2 fruit fly cellular contexts compared by ENCODE assay signal in genomic region chr2L:5296672-5297288, dm6.
TF ChIP-seq lines count a peak whose summit lies in the region.

No protein-coding gene starts in this region.

TF ChIP-seq in whole organism, embryonic, 481 proteins besides CTCF, POLR2A, EP300 and RAD21 (continued from another document and continues in another):
- TF ChIP-seq CG17361 (GFP tag; IDR thresholded peaks at IDR 0.05; lab: Robert Waterston, UW) (peak; percentile 66), CG42726 (GFP tag; IDR thresholded peaks at IDR 0.05; lab: Robert Waterston, UW; ENCODE audit: partially characterized antibody) (0 out of 2 replicates have a peak, but pooled peaks have one; percentile 39), Ssrp (tag; optimal IDR thresholded peaks at IDR 0.05; lab: Kevin White, UChicago) (peak; percentile 42), Nf-YC (tag; optimal IDR thresholded peaks at IDR 0.05; lab: Kevin White, UChicago) (no peak), az2 (GFP tag; optimal IDR thresholded peaks at IDR 0.05; lab: Kevin White, UChicago) (peak; percentile 50), CG4707 (GFP tag; optimal IDR thresholded peaks at IDR 0.05; lab: Kevin White, UChicago) (peak; percentile 8), CG31441 (GFP tag; IDR thresholded peaks at IDR 0.05; lab: Robert Waterston, UW) (peak; percentile 55; the same call in 1 of the 2 replicates), gsb-n (tag; optimal IDR thresholded peaks at IDR 0.05; lab: Kevin White, UChicago) (peak; percentile 47), crol (GFP tag; IDR thresholded peaks at IDR 0.05; lab: Robert Waterston, UW) (peak; percentile 99), sc (optimal IDR thresholded peaks at IDR 0.05; lab: Kevin White, UChicago) (no peak), sc (GFP tag; optimal IDR thresholded peaks at IDR 0.05; lab: Kevin White, UChicago) (peak; percentile 33), unpg (GFP tag; optimal IDR thresholded peaks at IDR 0.05; lab: Kevin White, UChicago) (peak; percentile 11), CG10979 (tag; optimal IDR thresholded peaks at IDR 0.05; lab: Kevin White, UChicago) (peak; percentile 75), D (optimal IDR thresholded peaks at IDR 0.05; lab: Kevin White, UChicago) (no peak), D (GFP tag; optimal IDR thresholded peaks at IDR 0.05; lab: Kevin White, UChicago) (peak; percentile 43), CG15269 (tag; optimal IDR thresholded peaks at IDR 0.05; lab: Kevin White, UChicago) (no peak), Trl (optimal IDR thresholded peaks at IDR 0.05; lab: Kevin White, UChicago) (peak; percentile 45 to 74), Trl (GFP tag; optimal IDR thresholded peaks at IDR 0.05; lab: Kevin White, UChicago) (no peak), sug (tag; optimal IDR thresholded peaks at IDR 0.05; lab: Kevin White, UChicago) (peak; percentile 19), croc (GFP tag; conservative IDR thresholded peaks at IDR 0.05; lab: Robert Waterston, UW) (peak; percentile 23; the same call in 2 of the 3 replicates), zfh1 (GFP tag; IDR thresholded peaks at IDR 0.05; lab: Robert Waterston, UW) (peak; percentile 44; the same call in 1 of the 3 replicates), CG11504 (tag; optimal IDR thresholded peaks at IDR 0.05; lab: Kevin White, UChicago) (peak; percentile 29), CG1024 (GFP tag; IDR thresholded peaks at IDR 0.05; lab: Robert Waterston, UW) (no peak), CG10209 (GFP tag; optimal IDR thresholded peaks at IDR 0.05; lab: Kevin White, UChicago) (peak; percentile 10), CG15601 (tag; optimal IDR thresholded peaks at IDR 0.05; lab: Kevin White, UChicago) (peak; percentile 70), CG12071 (GFP tag; optimal IDR thresholded peaks at IDR 0.05; lab: Kevin White, UChicago) (no peak), CG6254 (GFP tag; optimal IDR thresholded peaks at IDR 0.05; lab: Kevin White, UChicago) (peak; percentile 18), kay (GFP tag; optimal IDR thresholded peaks at IDR 0.05; lab: Kevin White, UChicago) (peak; percentile 77), gt (GFP tag; IDR thresholded peaks at IDR 0.05; lab: Robert Waterston, UW) (no peak), CG18262 (tag; optimal IDR thresholded peaks at IDR 0.05; lab: Kevin White, UChicago) (peak; percentile 72), chinmo (GFP tag; IDR thresholded peaks at IDR 0.05; lab: Robert Waterston, UW; ENCODE audit: partially characterized antibody) (peak; percentile 85; the same call in 2 of the 4 replicates), CG4820 (GFP tag; optimal IDR thresholded peaks at IDR 0.05; lab: Kevin White, UChicago) (peak; percentile 38), CG9727 (GFP tag; optimal IDR thresholded peaks at IDR 0.05; lab: Kevin White, UChicago) (no peak), tgo (GFP tag; IDR thresholded peaks at IDR 0.05; lab: Robert Waterston, UW) (no peak), nmo (GFP tag; optimal IDR thresholded peaks at IDR 0.05; lab: Kevin White, UChicago) (peak; percentile 59), fd96Cb (tag; optimal IDR thresholded peaks at IDR 0.05; lab: Kevin White, UChicago) (peak; percentile 51), jigr1 (GFP tag; IDR thresholded peaks at IDR 0.05; lab: Robert Waterston, UW) (no peak), CG2202 (tag; optimal IDR thresholded peaks at IDR 0.05; lab: Kevin White, UChicago) (peak; percentile 42), ind (GFP tag; optimal IDR thresholded peaks at IDR 0.05; lab: Kevin White, UChicago) (no peak), CG8924 (tag; optimal IDR thresholded peaks at IDR 0.05; lab: Kevin White, UChicago) (peak; percentile 20), grau (tag; optimal IDR thresholded peaks at IDR 0.05; lab: Kevin White, UChicago) (peak; percentile 21), CG17829 (tag; optimal IDR thresholded peaks at IDR 0.05; lab: Kevin White, UChicago) (peak; percentile 16), Xrp1 (GFP tag; IDR thresholded peaks at IDR 0.05; lab: Robert Waterston, UW) (peak; percentile 36; the same call in 1 of the 2 replicates), ato (GFP tag; IDR thresholded peaks at IDR 0.05; lab: Robert Waterston, UW; ENCODE audit: partially characterized antibody) (0 out of 2 replicates have a peak, but pooled peaks have one; percentile 10), usp (GFP tag; optimal IDR thresholded peaks at IDR 0.05; lab: Kevin White, UChicago) (no peak), CG1602 (GFP tag; optimal IDR thresholded peaks at IDR 0.05; lab: Kevin White, UChicago) (peak; percentile 8), CG5180 (GFP tag; optimal IDR thresholded peaks at IDR 0.05; lab: Kevin White, UChicago) (peak; percentile 99), Mrtf (GFP tag; IDR thresholded peaks at IDR 0.05; lab: Robert Waterston, UW) (peak; percentile 30; the same call in 1 of the 3 replicates), CG7839 (tag; optimal IDR thresholded peaks at IDR 0.05; lab: Kevin White, UChicago) (peak; percentile 39), fd102C (GFP tag; optimal IDR thresholded peaks at IDR 0.05; lab: Kevin White, UChicago) (no peak), Adf1 (GFP tag; IDR thresholded peaks at IDR 0.05; lab: Robert Waterston, UW) (peak; percentile 14; the same call in 1 of the 2 replicates), da (GFP tag; optimal IDR thresholded peaks at IDR 0.05; lab: Kevin White, UChicago) (no peak), phol (tag; optimal IDR thresholded peaks at IDR 0.05; lab: Kevin White, UChicago) (peak; percentile 69), CG1603 (tag; optimal IDR thresholded peaks at IDR 0.05; lab: Kevin White, UChicago) (peak; percentile 14), bsh (GFP tag; optimal IDR thresholded peaks at IDR 0.05; lab: Kevin White, UChicago) (peak; percentile 76 to 87), lola (GFP tag; optimal IDR thresholded peaks at IDR 0.05; lab: Kevin White, UChicago) (peak in 1 of 3 experiments; percentile 61), gem (tag; optimal IDR thresholded peaks at IDR 0.05; lab: Kevin White, UChicago) (peak; percentile 57), CG17802 (tag; optimal IDR thresholded peaks at IDR 0.05; lab: Kevin White, UChicago) (peak; percentile 5), ATbp (GFP tag; optimal IDR thresholded peaks at IDR 0.05; lab: Kevin White, UChicago) (peak; percentile 18), CG32532 (GFP tag; IDR thresholded peaks at IDR 0.05; lab: Robert Waterston, UW) (0 out of 2 replicates have a peak, but pooled peaks have one; percentile 23), PHDP (tag; optimal IDR thresholded peaks at IDR 0.05; lab: Kevin White, UChicago) (peak; percentile 40), Bgb (GFP tag; IDR thresholded peaks at IDR 0.05; lab: Robert Waterston, UW; ENCODE audit: partially characterized antibody) (peak; percentile 26; the same call in 1 of the 2 replicates), CG6175 (GFP tag; IDR thresholded peaks at IDR 0.05; lab: Robert Waterston, UW) (peak; percentile 96)

TF ChIP-seq in whole organism, prepupa, 60 proteins besides CTCF, POLR2A, EP300 and RAD21 (continued from another document):
- TF ChIP-seq svp (GFP tag; lab: Kevin White, UChicago) (peak; percentile 48), CG34406 (GFP tag; optimal IDR thresholded peaks at IDR 0.05; lab: Kevin White, UChicago) (peak; percentile 76), dsx (GFP tag; optimal IDR thresholded peaks at IDR 0.05; lab: Kevin White, UChicago; ENCODE audit: poor library complexity, severe bottlenecking) (peak; percentile 89), CG15336 (GFP tag; IDR thresholded peaks at IDR 0.05; lab: Robert Waterston, UW) (peak; percentile 68), CG11902 (GFP tag; optimal IDR thresholded peaks at IDR 0.05; lab: Kevin White, UChicago) (peak; percentile 63), esn (GFP tag; optimal IDR thresholded peaks at IDR 0.05; lab: Kevin White, UChicago) (peak; percentile 72), CG4318 (GFP tag; optimal IDR thresholded peaks at IDR 0.05; lab: Kevin White, UChicago) (peak; percentile 45), Smox (GFP tag; optimal IDR thresholded peaks at IDR 0.05; lab: Kevin White, UChicago) (peak; percentile 63), Eip93F (GFP tag; optimal IDR thresholded peaks at IDR 0.05; lab: Kevin White, UChicago) (peak; percentile 52), topi (GFP tag; optimal IDR thresholded peaks at IDR 0.05; lab: Kevin White, UChicago) (peak; percentile 80), Hr39 (GFP tag; optimal IDR thresholded peaks at IDR 0.05; lab: Kevin White, UChicago) (peak; percentile 50), Blimp-1 (GFP tag; optimal IDR thresholded peaks at IDR 0.05; lab: Kevin White, UChicago) (no peak), pdm3 (GFP tag; optimal IDR thresholded peaks at IDR 0.05; lab: Kevin White, UChicago) (peak; percentile 72), CG32006 (GFP tag; optimal IDR thresholded peaks at IDR 0.05; lab: Kevin White, UChicago) (peak; percentile 83), Eip75B (GFP tag; optimal IDR thresholded peaks at IDR 0.05; lab: Kevin White, UChicago) (peak; percentile 59), CG31627 (GFP tag; optimal IDR thresholded peaks at IDR 0.05; lab: Kevin White, UChicago) (peak; percentile 63), CG11294 (GFP tag; IDR thresholded peaks at IDR 0.05; lab: Robert Waterston, UW) (no peak), acj6 (GFP tag; optimal IDR thresholded peaks at IDR 0.05; lab: Kevin White, UChicago) (peak; percentile 88), CG6854 (GFP tag; optimal IDR thresholded peaks at IDR 0.05; lab: Kevin White, UChicago) (no peak), cyc (GFP tag; optimal IDR thresholded peaks at IDR 0.05; lab: Kevin White, UChicago) (peak; percentile 50), Hr38 (GFP tag; optimal IDR thresholded peaks at IDR 0.05; lab: Kevin White, UChicago) (no peak), achi (GFP tag; optimal IDR thresholded peaks at IDR 0.05; lab: Kevin White, UChicago) (peak; percentile 83), Met (GFP tag; optimal IDR thresholded peaks at IDR 0.05; lab: Kevin White, UChicago) (peak; percentile 59), CG8119 (GFP tag; IDR thresholded peaks at IDR 0.05; lab: Robert Waterston, UW) (peak; percentile 75), CG8319 (GFP tag; optimal IDR thresholded peaks at IDR 0.05; lab: Kevin White, UChicago) (peak; percentile 70), fd59A (GFP tag; optimal IDR thresholded peaks at IDR 0.05; lab: Kevin White, UChicago) (peak; percentile 91), CG9139 (GFP tag; optimal IDR thresholded peaks at IDR 0.05; lab: Kevin White, UChicago) (peak; percentile 67), CG3032 (tag; optimal IDR thresholded peaks at IDR 0.05; lab: Kevin White, UChicago) (peak; percentile 93), fkh (GFP tag; optimal IDR thresholded peaks at IDR 0.05; lab: Kevin White, UChicago) (no peak), CG1621 (tag; optimal IDR thresholded peaks at IDR 0.05; lab: Kevin White, UChicago) (peak; percentile 87), OdsH (GFP tag; optimal IDR thresholded peaks at IDR 0.05; lab: Kevin White, UChicago) (peak; percentile 83), Ets21C (GFP tag; optimal IDR thresholded peaks at IDR 0.05; lab: Kevin White, UChicago) (peak; percentile 33), Hr4 (GFP tag; optimal IDR thresholded peaks at IDR 0.05; lab: Kevin White, UChicago) (peak; percentile 62), CG16779 (tag; optimal IDR thresholded peaks at IDR 0.05; lab: Kevin White, UChicago) (peak; percentile 35), CG8632 (GFP tag; optimal IDR thresholded peaks at IDR 0.05; lab: Kevin White, UChicago) (peak; percentile 76), Sox14 (GFP tag; optimal IDR thresholded peaks at IDR 0.05; lab: Kevin White, UChicago) (peak; percentile 79), CG11762 (GFP tag; optimal IDR thresholded peaks at IDR 0.05; lab: Kevin White, UChicago; ENCODE audit: insufficient read depth) (peak; percentile 86), CG6808 (GFP tag; optimal IDR thresholded peaks at IDR 0.05; lab: Kevin White, UChicago) (peak; percentile 92)
